Fruit fly (Drosophila melanogaster) whole organism, embryonic: ENCODE results near the gene Nrd1.

Experiments used
- Adf1 ChIP-seq: fragments of 200-800 bp; sonication (Bioruptor generic); IDR thresholded peaks from 2 replicates; pipeline ENCODE4 v1.3.6; 2022; ENCODE audit warnings: missing biosample characterization, missing genetic modification characterization
- C15 ChIP-seq: fragments of 200-800 bp; sonication (Bioruptor generic); IDR thresholded peaks from 3 replicates; pipeline ENCODE4 v1.3.6; 2022; ENCODE audit warnings: missing biosample characterization, missing genetic modification characterization
- CG10209 ChIP-seq: fragments of 200-800 bp; sonication (Bioruptor generic); optimal IDR thresholded peaks from 3 replicates; lab custom pipeline; 2017; ENCODE audit warnings: missing biosample characterization, mild to moderate bottlenecking, missing genetic modification characterization, missing genetic modification reagents
- CG10274 ChIP-seq: fragments of 200-800 bp; sonication (Bioruptor generic); optimal IDR thresholded peaks from 3 replicates; lab custom pipeline; 2017; ENCODE audit warnings: missing biosample characterization, mild to moderate bottlenecking, missing genetic modification characterization
- CG10366 ChIP-seq: fragments of 200-800 bp; sonication (Bioruptor generic); IDR thresholded peaks from 2 replicates; pipeline ENCODE4 v1.3.6; 2022; ENCODE audit warnings: missing biosample characterization, missing genetic modification characterization
- CG12942 ChIP-seq: fragments of 200-800 bp; sonication (Bioruptor generic); optimal IDR thresholded peaks from 3 replicates; lab custom pipeline; 2016; ENCODE audit warnings: missing biosample characterization, missing genetic modification characterization
- CG14860 ChIP-seq: fragments of 200-800 bp; sonication (Bioruptor generic); IDR thresholded peaks from 3 replicates; pipeline ENCODE4 v1.3.6; 2022; ENCODE audit warnings: missing biosample characterization, missing genetic modification characterization; ENCODE audit not compliant: partially characterized antibody
- CG15269 ChIP-seq: fragments of 200-800 bp; sonication (Bioruptor generic); optimal IDR thresholded peaks from 2 replicates; lab custom pipeline; 2018; ENCODE audit warnings: missing biosample characterization, mild to moderate bottlenecking, missing genetic modification characterization, moderate library complexity
- CG15601 ChIP-seq: fragments of 200-800 bp; sonication (Bioruptor generic); optimal IDR thresholded peaks from 3 replicates; lab custom pipeline; 2019; ENCODE audit warnings: missing biosample characterization, mild to moderate bottlenecking, missing genetic modification characterization, moderate library complexity
- CG16815 ChIP-seq: fragments of 200-800 bp; sonication (Bioruptor generic); optimal IDR thresholded peaks from 3 replicates; lab custom pipeline; 2017; ENCODE audit warnings: missing biosample characterization, mild to moderate bottlenecking, missing genetic modification characterization
- CG17328 ChIP-seq: fragments of 200-800 bp; sonication (Bioruptor generic); IDR thresholded peaks from 2 replicates; pipeline ENCODE4 v1.3.6; 2022; ENCODE audit warnings: missing biosample characterization, missing genetic modification characterization
- CG18599 ChIP-seq: fragments of 200-800 bp; sonication (Bioruptor generic); optimal IDR thresholded peaks from 3 replicates; lab custom pipeline; 2017; ENCODE audit warnings: missing biosample characterization, missing genetic modification characterization, mild to moderate bottlenecking, moderate library complexity, missing genetic modification reagents
- CG31224 ChIP-seq: fragments of 200-800 bp; sonication (Bioruptor generic); IDR thresholded peaks from 2 replicates; pipeline ENCODE4 v1.3.6; 2022; ENCODE audit warnings: missing biosample characterization, missing genetic modification characterization
- CG34224 ChIP-seq: fragments of 200-800 bp; sonication (Bioruptor generic); IDR thresholded peaks from 3 replicates; pipeline ENCODE4 v1.3.6; 2022; ENCODE audit warnings: missing biosample characterization, missing genetic modification characterization; ENCODE audit not compliant: partially characterized antibody
- CG3726 ChIP-seq: fragments of 200-800 bp; sonication (Bioruptor generic); IDR thresholded peaks from 3 replicates; pipeline ENCODE4, ENCODE4 v1.3.6; 2022; ENCODE audit warnings: missing biosample characterization, missing genetic modification characterization
- CG3995 ChIP-seq: fragments of 200-800 bp; sonication (Bioruptor generic); optimal IDR thresholded peaks from 3 replicates; lab custom pipeline; 2016; ENCODE audit warnings: missing biosample characterization, missing genetic modification characterization
- CG4730 ChIP-seq: fragments of 200-800 bp; sonication (Bioruptor generic); IDR thresholded peaks from 2 replicates; pipeline ENCODE4 v1.3.6; 2022; ENCODE audit warnings: missing biosample characterization, missing genetic modification characterization
- CG6254 ChIP-seq: fragments of 200-800 bp; sonication (Bioruptor generic); optimal IDR thresholded peaks from 3 replicates; lab custom pipeline; 2017; ENCODE audit warnings: mild to moderate bottlenecking, missing biosample characterization, missing genetic modification reagents, missing genetic modification characterization
- CG6813 ChIP-seq: fragments of 200-800 bp; sonication (Bioruptor generic); optimal IDR thresholded peaks from 2 replicates; lab custom pipeline; 2017; ENCODE audit warnings: missing biosample characterization, missing genetic modification characterization, mild to moderate bottlenecking, moderate library complexity, missing genetic modification reagents
- HLH4C ChIP-seq: fragments of 200-800 bp; sonication (Bioruptor generic); IDR thresholded peaks from 3 replicates; pipeline ENCODE4 v1.3.6; 2022; ENCODE audit warnings: missing biosample characterization, missing genetic modification characterization; ENCODE audit not compliant: partially characterized antibody
- HLH54F ChIP-seq: fragments of 200-800 bp; sonication (Bioruptor generic); optimal IDR thresholded peaks from 3 replicates; lab custom pipeline; 2016; ENCODE audit warnings: missing biosample characterization, missing genetic modification characterization
- HmgD ChIP-seq: fragments of 200-800 bp; sonication (Bioruptor generic); optimal IDR thresholded peaks from 3 replicates; lab custom pipeline; 2016; ENCODE audit warnings: missing biosample characterization, missing genetic modification characterization
- Hmx ChIP-seq: fragments of 200-800 bp; sonication (Bioruptor generic); optimal IDR thresholded peaks from 2 replicates; lab custom pipeline; 2016; ENCODE audit warnings: missing biosample characterization, missing genetic modification characterization
- Hr39 ChIP-seq: fragments of >200 bp; optimal IDR thresholded peaks from 2 replicates; lab custom pipeline; 2017
- Mes4 ChIP-seq: fragments of 200-800 bp; sonication (Bioruptor generic); optimal IDR thresholded peaks from 2 replicates; lab custom pipeline; 2016; ENCODE audit warnings: missing biosample characterization, missing genetic modification characterization
- Nf-YB ChIP-seq: fragments of 200-800 bp; sonication (Bioruptor generic); optimal IDR thresholded peaks from 3 replicates; lab custom pipeline; 2019; ENCODE audit warnings: missing biosample characterization, mild to moderate bottlenecking, missing genetic modification characterization, moderate library complexity
- NfI ChIP-seq: fragments of 200-800 bp; sonication (Bioruptor generic); optimal IDR thresholded peaks from 3 replicates; lab custom pipeline; 2018; ENCODE audit warnings: missing biosample characterization, mild to moderate bottlenecking, missing genetic modification characterization, moderate library complexity
- Side ChIP-seq: fragments of 200-800 bp; sonication (Bioruptor generic); optimal IDR thresholded peaks from 2 replicates; lab custom pipeline; 2016; ENCODE audit warnings: missing biosample characterization, missing genetic modification characterization
- Taf1 ChIP-seq: fragments of 200-800 bp; sonication (Bioruptor generic); IDR thresholded peaks from 2 replicates; pipeline ENCODE4 v1.3.6; 2022; ENCODE audit warnings: missing biosample characterization, missing genetic modification characterization
- Usf ChIP-seq: fragments of 200-800 bp; sonication (Bioruptor generic); optimal IDR thresholded peaks from 2 replicates; lab custom pipeline; 2017; ENCODE audit warnings: missing genotype, missing biosample characterization, missing genetic modification characterization
- ara ChIP-seq: fragments of 200-800 bp; sonication (Bioruptor generic); IDR thresholded peaks from 2 replicates; pipeline ENCODE4 v1.3.6; 2022; ENCODE audit warnings: missing biosample characterization, missing genetic modification characterization
- bab2 ChIP-seq: fragments of 200-800 bp; sonication (Bioruptor generic); optimal IDR thresholded peaks from 2 replicates; lab custom pipeline; 2016; ENCODE audit warnings: missing biosample characterization, missing genetic modification characterization
- bbx ChIP-seq: fragments of 200-800 bp; sonication (Bioruptor generic); IDR thresholded peaks from 2 replicates; pipeline ENCODE4 v1.3.6; 2022; ENCODE audit warnings: missing biosample characterization, missing genetic modification characterization; ENCODE audit not compliant: partially characterized antibody
- crc ChIP-seq: fragments of 200-800 bp; sonication (Bioruptor generic); optimal IDR thresholded peaks from 2 replicates; lab custom pipeline; 2016; ENCODE audit warnings: missing biosample characterization, missing genetic modification characterization
- dmrt11E ChIP-seq: fragments of 200-800 bp; sonication (Bioruptor generic); optimal IDR thresholded peaks from 3 replicates; lab custom pipeline; 2018; ENCODE audit warnings: missing biosample characterization, mild to moderate bottlenecking, missing genetic modification characterization, moderate library complexity
- eyg ChIP-seq: fragments of 200-800 bp; sonication (Bioruptor generic); optimal IDR thresholded peaks from 3 replicates; lab custom pipeline; 2016; ENCODE audit warnings: missing biosample characterization, missing genetic modification characterization
- kah ChIP-seq: fragments of 200-800 bp; sonication (Bioruptor generic); optimal IDR thresholded peaks from 2 replicates; lab custom pipeline; 2018; ENCODE audit warnings: missing biosample characterization, mild to moderate bottlenecking, missing genetic modification characterization
- klu ChIP-seq: fragments of 200-800 bp; sonication (Bioruptor generic); IDR thresholded peaks from 2 replicates; pipeline ENCODE4 v1.3.6; 2022; ENCODE audit warnings: missing biosample characterization, missing genetic modification characterization
- knrl ChIP-seq: fragments of 200-800 bp; sonication (Bioruptor generic); IDR thresholded peaks from 3 replicates; pipeline ENCODE4 v1.3.6; 2022; ENCODE audit warnings: missing biosample characterization, missing genetic modification characterization; ENCODE audit not compliant: partially characterized antibody
- lilli ChIP-seq: fragments of 200-800 bp; sonication (Bioruptor generic); optimal IDR thresholded peaks from 3 replicates; lab custom pipeline; 2016; ENCODE audit warnings: missing biosample characterization, missing genetic modification characterization
- pb ChIP-seq: fragments of 200-800 bp; sonication (Bioruptor generic); optimal IDR thresholded peaks from 3 replicates; lab custom pipeline; 2016; ENCODE audit warnings: missing biosample characterization, missing genetic modification characterization
- ranshi ChIP-seq: fragments of 200-800 bp; sonication (Bioruptor generic); IDR thresholded peaks from 2 replicates; pipeline ENCODE4 v1.3.6; 2022; ENCODE audit warnings: missing biosample characterization, missing genetic modification characterization
- sd ChIP-seq: fragments of 200-800 bp; sonication (Bioruptor generic); optimal IDR thresholded peaks from 3 replicates; lab custom pipeline; 2018; ENCODE audit warnings: missing biosample characterization, mild to moderate bottlenecking, missing genetic modification characterization, moderate library complexity
- so ChIP-seq: fragments of 200-800 bp; sonication (Bioruptor generic); IDR thresholded peaks from 3 replicates; pipeline ENCODE4 v1.3.6; 2022; ENCODE audit warnings: missing biosample characterization, missing genetic modification characterization
- tna ChIP-seq: fragments of 200-800 bp; sonication (Bioruptor generic); IDR thresholded peaks from 2 replicates; pipeline ENCODE4 v1.3.6; 2022; ENCODE audit warnings: missing biosample characterization, missing genetic modification characterization; ENCODE audit not compliant: partially characterized antibody
- toy ChIP-seq: fragments of 200-800 bp; sonication (Bioruptor generic); IDR thresholded peaks from 2 replicates; pipeline ENCODE4 v1.3.6; 2022; ENCODE audit warnings: missing biosample characterization, missing genetic modification characterization
- zen2 ChIP-seq: fragments of 200-800 bp; sonication (Bioruptor generic); IDR thresholded peaks from 3 replicates; pipeline ENCODE4 v1.3.6; 2022; ENCODE audit warnings: missing biosample characterization, missing genetic modification characterization; ENCODE audit not compliant: partially characterized antibody

Gene Nrd1

DNA sequence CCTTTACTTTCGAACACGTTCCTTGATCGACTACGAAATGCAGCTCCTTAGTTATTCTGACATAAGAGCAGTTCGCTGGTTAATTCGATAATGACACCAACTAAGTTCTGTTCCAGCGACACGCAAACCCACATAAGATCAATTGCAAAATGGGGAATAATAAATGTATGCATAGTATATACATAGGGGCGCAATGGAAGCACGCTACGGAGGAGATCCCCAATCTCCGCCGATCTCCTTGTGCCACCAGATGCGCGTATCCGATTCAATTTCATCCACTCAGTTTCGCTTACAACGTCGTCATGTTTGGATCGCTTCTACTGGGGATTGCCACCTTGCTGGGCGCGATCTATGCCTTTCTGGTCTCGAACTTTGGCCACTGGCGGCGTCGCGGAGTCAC is 29.4 kb downstream of the Nrd1 start, which contains the start of gene Cyp28c1:
TSS of gene Cyp28c1 (plus strand) at position 301 of the 400 bp plus-strand sequence.
- no peak for TF ChIP-seq bab2
- no peak for TF ChIP-seq Taf1
- TF ChIP-seq CG6813 (GFP tag; lab: Kevin White, UChicago) = no peak

DNA sequence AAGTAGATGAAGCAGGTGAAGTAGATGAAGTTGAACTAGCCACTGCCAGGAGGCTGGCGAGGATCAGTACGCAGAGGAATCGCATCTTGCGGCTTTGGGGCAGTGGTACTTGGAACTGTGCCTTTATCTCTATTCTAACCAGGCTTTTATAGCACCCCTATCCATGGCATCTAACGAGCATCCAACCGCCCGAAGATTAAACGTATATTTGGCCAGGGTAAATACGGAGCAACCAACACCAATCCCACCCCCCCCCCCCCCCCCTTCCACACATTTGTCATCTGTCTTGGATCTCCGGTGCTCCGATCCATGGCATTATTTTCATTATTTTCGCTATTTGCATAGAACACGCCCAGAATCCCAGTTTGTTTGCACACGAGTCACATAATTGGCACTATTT is 30.8 kb downstream of the Nrd1 start, which contains the start of gene CG15741:
TSS of gene CG15741 (minus strand) at position 101 of the 400 bp plus-strand sequence.
- TF ChIP-seq ranshi (GFP tag; lab: Robert Waterston, UW) = no peak
- TF ChIP-seq Hmx (GFP tag; lab: Kevin White, UChicago) = no peak
- no peak for TF ChIP-seq CG10366 (GFP tag; lab: Robert Waterston, UW)
- TF ChIP-seq Usf (GFP tag; lab: Kevin White, UChicago) = no peak
- TF ChIP-seq crc = no peak

- TF ChIP-seq Mes4 (no peak), CG17328 (GFP tag; lab: Robert Waterston, UW) (no peak), HmgD (GFP tag; lab: Kevin White, UChicago) (no peak), ara (GFP tag; lab: Robert Waterston, UW) (no peak), so (GFP tag; lab: Robert Waterston, UW) (no peak), CG31224 (GFP tag; lab: Robert Waterston, UW) (no peak), knrl (no peak), Nf-YB (GFP tag; lab: Kevin White, UChicago) (no peak), HLH54F (GFP tag; lab: Kevin White, UChicago) (no peak), CG10209 (GFP tag; lab: Kevin White, UChicago) (no peak), CG15601 (tag; lab: Kevin White, UChicago) (no peak), eyg (no peak), CG12942 (GFP tag; lab: Kevin White, UChicago) (no peak), lilli (no peak), pb (no peak), zen2 (no peak), CG10274 (GFP tag; lab: Kevin White, UChicago) (no peak), CG14860 (GFP tag; lab: Robert Waterston, UW) (peak; percentile 78), HLH4C (GFP tag; lab: Robert Waterston, UW) (peak; percentile 85), CG34224 (0 out of 3 replicates have a peak, but pooled peaks have one; percentile 31), Adf1 (GFP tag; lab: Robert Waterston, UW) (no peak), kah (GFP tag; lab: Kevin White, UChicago) (no peak), Hr39 (lab: Kevin White, UChicago) (no peak), Side (GFP tag; lab: Kevin White, UChicago) (no peak), CG15269 (tag; lab: Kevin White, UChicago) (no peak), CG16815 (no peak), NfI (no peak), klu (GFP tag; lab: Robert Waterston, UW) (no peak), sd (tag; lab: Kevin White, UChicago) (no peak), dmrt11E (tag; lab: Kevin White, UChicago) (no peak), CG3995 (no peak), C15 (GFP tag; lab: Robert Waterston, UW) (no peak), tna (peak; percentile 59; the same call in 1 of the 2 replicates), bbx (GFP tag; lab: Robert Waterston, UW) (0 out of 2 replicates have a peak, but pooled peaks have one; percentile 14), CG6254 (GFP tag; lab: Kevin White, UChicago) (no peak), CG4730 (no peak), CG18599 (GFP tag; lab: Kevin White, UChicago) (no peak), CG3726 (GFP tag; lab: Robert Waterston, UW) (no peak), toy (GFP tag; lab: Robert Waterston, UW) (no peak)
Measured at dm6 chrX:11828336-11829007, 40.2 kb downstream of the Nrd1 start.
